Fruit fly (Drosophila melanogaster) S2 (cell line): ENCODE measurements around the gene cona.

Experiments
- CG8478 ChIP-seq: fragments of >200 bp; optimal IDR thresholded peaks from 2 replicates; lab custom pipeline; 2018
- CTCF ChIP-seq, 2 experiments: fragments of >200 bp; optimal IDR thresholded peaks; 2 replicates each; lab custom pipeline; 2018

DNA sequence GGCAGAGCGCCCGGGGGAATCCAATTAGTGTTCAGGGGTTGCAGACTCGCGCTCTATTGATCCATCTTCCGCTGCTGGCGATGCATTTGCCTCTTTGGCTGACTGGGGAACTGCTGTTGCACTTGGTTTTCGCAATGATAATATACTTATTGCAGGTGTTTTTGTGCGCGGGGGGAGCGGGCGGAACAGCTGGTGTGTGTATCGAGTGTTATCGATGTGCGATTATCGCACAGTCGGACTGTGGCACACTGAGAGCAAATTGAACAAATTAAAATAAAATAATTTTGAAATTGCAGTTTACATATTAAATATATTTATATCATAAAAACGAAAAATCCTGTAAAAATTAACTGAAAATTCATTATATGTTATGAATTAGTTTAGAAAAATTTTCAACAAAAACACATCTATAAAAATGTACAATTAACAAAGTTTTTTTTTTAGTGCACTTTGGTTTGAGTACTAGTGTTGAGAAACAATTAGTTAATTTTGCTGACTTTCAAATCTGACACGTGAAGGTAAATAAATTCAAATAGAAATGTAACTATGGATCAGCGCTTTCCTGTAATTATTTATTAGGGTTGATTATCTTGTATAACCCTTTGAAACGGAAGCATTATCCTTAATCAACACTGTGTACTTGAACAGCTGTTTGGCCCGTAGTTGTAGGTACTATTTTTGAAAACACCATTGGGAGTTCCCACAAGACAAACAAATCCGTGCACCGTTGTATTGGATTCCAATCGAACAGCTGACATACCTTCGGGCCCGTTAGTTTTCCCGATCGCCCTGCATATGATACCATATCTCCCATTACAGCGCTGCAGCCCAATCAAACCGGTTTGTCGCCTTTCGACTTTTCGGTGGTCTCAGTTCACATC, 17.2 kb downstream of the cona start, which contains the start of the genes Wdr37 and koko:
- no peak for TF ChIP-seq CTCF (optimal IDR thresholded peaks at IDR 0.05; lab: Kevin White, UChicago)
- TF ChIP-seq CG8478 (lab: Kevin White, UChicago) = no peak
